Worm (Caenorhabditis elegans) whole organism, L1 larva: ENCODE measurements around the gene T28A11.3.

ENCODE experiments used
- aha-1 ChIP-seq: fragments of 150-350 bp; optimal IDR thresholded peaks from 2 replicates; lab custom pipeline; 2014; ENCODE audit warnings: missing biosample characterization, missing genetic modification characterization
- aly-2 ChIP-seq: fragments of 150-350 bp; optimal IDR thresholded peaks from 2 replicates; lab custom pipeline; 2014; ENCODE audit warnings: missing biosample characterization, missing genetic modification characterization
- ceh-63 ChIP-seq: fragments of 200-800 bp; sonication (Bioruptor generic); optimal IDR thresholded peaks from 2 replicates; lab custom pipeline; 2018; ENCODE audit warnings: mild to moderate bottlenecking, missing genetic modification characterization, missing compliant biosample characterization
- ceh-8 ChIP-seq: fragments of 200-800 bp; sonication (Bioruptor generic); optimal IDR thresholded peaks from 2 replicates; lab custom pipeline; 2018; ENCODE audit warnings: mild to moderate bottlenecking, missing genetic modification characterization, moderate library complexity, missing compliant biosample characterization
- egl-27 ChIP-seq, 2 experiments: fragments of 150-350 bp in 1 of 2; sonication (generic microtip); optimal IDR thresholded peaks; 3 replicates each; lab custom pipeline; 2017 to 2018; ENCODE audit warnings: missing biosample characterization in 2 of 2, missing genetic modification characterization in 2 of 2, missing genetic modification reagents in 2 of 2
- fkh-4 ChIP-seq: sonication (generic microtip); optimal IDR thresholded peaks from 2 replicates; lab custom pipeline; 2016; ENCODE audit warnings: missing compliant biosample characterization, missing genetic modification characterization, borderline replicate concordance
- fos-1 ChIP-seq: fragments of 150-350 bp; optimal IDR thresholded peaks from 2 replicates; lab custom pipeline; 2014; ENCODE audit warnings: missing biosample characterization, missing genetic modification characterization
- hlh-4 ChIP-seq: sonication (generic microtip); optimal IDR thresholded peaks from 2 replicates; lab custom pipeline; 2016; ENCODE audit warnings: mild to moderate bottlenecking, missing genetic modification characterization, missing compliant biosample characterization
- irx-1 ChIP-seq: sonication (generic microtip); optimal IDR thresholded peaks from 2 replicates; lab custom pipeline; 2016; ENCODE audit warnings: missing genetic modification characterization, missing compliant biosample characterization
- lin-15B ChIP-seq: fragments of 150-350 bp; sonication (generic microtip); optimal IDR thresholded peaks from 3 replicates; lab custom pipeline; 2014; ENCODE audit warnings: missing biosample characterization, missing genetic modification characterization
- lin-39 ChIP-seq: fragments of 150-350 bp; optimal IDR thresholded peaks from 2 replicates; lab custom pipeline; 2014; ENCODE audit warnings: missing biosample characterization, missing genetic modification reagents, missing genetic modification characterization
- lsy-2 ChIP-seq, 2 experiments: fragments of 150-350 bp; optimal IDR thresholded peaks; 2 replicates each; lab custom pipeline; 2014; ENCODE audit warnings: missing biosample characterization in 2 of 2, missing genetic modification characterization in 2 of 2
- mab-9 ChIP-seq: fragments of 200-800 bp; sonication (Bioruptor generic); IDR thresholded peaks from 2 replicates; pipeline ENCODE4 v1.3.6; 2022; ENCODE audit warnings: missing genetic modification reagents, missing genetic modification characterization, missing compliant biosample characterization
- mef-2 ChIP-seq: fragments of 150-350 bp; optimal IDR thresholded peaks from 2 replicates; lab custom pipeline; 2014; ENCODE audit warnings: missing biosample characterization, missing genetic modification characterization
- mep-1 ChIP-seq: fragments of 150-350 bp; optimal IDR thresholded peaks from 2 replicates; lab custom pipeline; 2014; ENCODE audit warnings: missing biosample characterization, missing genetic modification characterization
- nhr-19 ChIP-seq: fragments of 200-800 bp; sonication (Bioruptor generic); conservative IDR thresholded peaks from 2 replicates; pipeline ENCODE4 v1.3.6; 2022; ENCODE audit warnings: missing genetic modification characterization, missing compliant biosample characterization
- nhr-237 ChIP-seq: fragments of 150-350 bp; optimal IDR thresholded peaks from 2 replicates; lab custom pipeline; 2014; ENCODE audit warnings: missing biosample characterization, missing genetic modification characterization
- nhr-71 ChIP-seq: sonication (generic microtip); optimal IDR thresholded peaks from 2 replicates; lab custom pipeline; 2016; ENCODE audit warnings: mild to moderate bottlenecking, missing genetic modification characterization, moderate library complexity, missing compliant biosample characterization
- nhr-76 ChIP-seq: sonication (generic microtip); optimal IDR thresholded peaks from 2 replicates; lab custom pipeline; 2017; ENCODE audit warnings: missing biosample characterization, missing genetic modification characterization
- nhr-77 ChIP-seq: fragments of 150-350 bp; optimal IDR thresholded peaks from 2 replicates; lab custom pipeline; 2014; ENCODE audit warnings: missing biosample characterization, missing genetic modification characterization
- nhr-85 ChIP-seq: sonication (generic microtip); peaks from one replicate; lab custom pipeline; 2016; ENCODE audit warnings: missing genetic modification characterization, inconsistent platforms, missing compliant biosample characterization
- pag-3 ChIP-seq: sonication (generic microtip); optimal IDR thresholded peaks from 2 replicates; lab custom pipeline; 2017; ENCODE audit warnings: missing genetic modification characterization, mild to moderate bottlenecking, missing compliant biosample characterization, antibody characterized with exemption, borderline replicate concordance; ENCODE audit not compliant: insufficient read depth
- pax-3 ChIP-seq: fragments of 200-800 bp; sonication (Bioruptor generic); optimal IDR thresholded peaks from 2 replicates; lab custom pipeline; 2018; ENCODE audit warnings: mild to moderate bottlenecking, missing genetic modification characterization, moderate library complexity, missing compliant biosample characterization
- pqm-1 ChIP-seq: sonication (generic microtip); optimal IDR thresholded peaks from 3 replicates; lab custom pipeline; 2017; ENCODE audit warnings: missing biosample characterization, missing genetic modification characterization
- rnt-1 ChIP-seq: sonication (generic microtip); optimal IDR thresholded peaks from 2 replicates; lab custom pipeline; 2016; ENCODE audit warnings: mild to moderate bottlenecking, missing genetic modification characterization, moderate library complexity, missing compliant biosample characterization
- snpc-4 ChIP-seq: fragments of 150-350 bp; optimal IDR thresholded peaks from 2 replicates; lab custom pipeline; 2014; ENCODE audit warnings: missing biosample characterization, missing genetic modification characterization
- snu-23 ChIP-seq: sonication (generic microtip); optimal IDR thresholded peaks from 2 replicates; lab custom pipeline; 2016; ENCODE audit warnings: missing genetic modification characterization, missing compliant biosample characterization
- sptf-1 ChIP-seq: fragments of 150-350 bp; optimal IDR thresholded peaks from 2 replicates; lab custom pipeline; 2014; ENCODE audit warnings: missing biosample characterization, missing genetic modification characterization
- sup-37 ChIP-seq: fragments of 200-800 bp; sonication (Bioruptor generic); optimal IDR thresholded peaks from 2 replicates; lab custom pipeline; 2018; ENCODE audit warnings: mild to moderate bottlenecking, missing genetic modification characterization, missing compliant biosample characterization
- tbx-2 ChIP-seq: sonication (generic microtip); optimal IDR thresholded peaks from 2 replicates; lab custom pipeline; 2016; ENCODE audit warnings: missing genetic modification characterization, missing compliant biosample characterization
- tlp-1 ChIP-seq: fragments of 150-350 bp; optimal IDR thresholded peaks from 2 replicates; lab custom pipeline; 2014; ENCODE audit warnings: missing biosample characterization, missing genetic modification characterization
- unc-62 ChIP-seq: fragments of 150-350 bp; optimal IDR thresholded peaks from 2 replicates; lab custom pipeline; 2014; ENCODE audit warnings: missing biosample characterization, missing genetic modification reagents, missing genetic modification characterization
- unc-98 ChIP-seq: fragments of 200-800 bp; sonication (Bioruptor generic); IDR thresholded peaks from 2 replicates; pipeline ENCODE4 v1.3.6; 2022; ENCODE audit warnings: missing genetic modification characterization, missing compliant biosample characterization
- vab-15 ChIP-seq: sonication (generic microtip); optimal IDR thresholded peaks from 2 replicates; lab custom pipeline; 2017; ENCODE audit warnings: missing genotype, mild to moderate bottlenecking, missing genetic modification characterization, missing compliant biosample characterization
- xbp-1 ChIP-seq: sonication (generic microtip); optimal IDR thresholded peaks from 2 replicates; lab custom pipeline; 2016; ENCODE audit warnings: missing genetic modification characterization, missing compliant biosample characterization
- zip-4 ChIP-seq: fragments of 200-800 bp; sonication (Bioruptor generic); optimal IDR thresholded peaks from 2 replicates; lab custom pipeline; 2018; ENCODE audit warnings: mild to moderate bottlenecking, missing genetic modification characterization, moderate library complexity, missing compliant biosample characterization
- ztf-4 ChIP-seq: fragments of 150-350 bp; optimal IDR thresholded peaks from 2 replicates; lab custom pipeline; 2014; ENCODE audit warnings: missing biosample characterization, missing genetic modification characterization

Gene T28A11.3

DNA sequence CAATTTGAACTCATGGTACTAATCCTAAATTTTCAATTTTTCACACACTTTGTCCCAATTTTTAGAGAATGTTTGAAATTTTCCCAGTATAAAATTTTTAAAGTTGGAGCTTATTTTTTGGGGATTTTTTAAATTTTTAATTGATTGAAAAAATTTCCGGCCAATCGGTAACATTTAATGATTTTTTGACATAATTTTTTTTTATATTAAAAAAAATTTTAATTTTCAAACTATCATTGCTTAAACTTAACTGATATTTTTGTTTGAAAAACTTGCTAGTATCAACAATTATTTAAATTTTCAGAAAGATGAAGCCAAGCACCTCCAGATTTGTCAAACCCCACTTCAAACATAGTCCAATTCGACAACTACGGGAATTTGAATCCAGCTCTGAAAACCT lies 17.9 kb upstream of the T28A11.3 start, which contains the start of gene T28A11.22:
T28A11.22 (plus strand) TSS at position 301 of the 400 bp plus-strand sequence.
- TF ChIP-seq pax-3 (no peak), fkh-4 (no peak), tbx-2 (no peak), sup-37 (GFP tag; lab: Kevin White, UChicago) (no peak), nhr-85 (tag; lab: Kevin White, UChicago) (no peak)

DNA sequence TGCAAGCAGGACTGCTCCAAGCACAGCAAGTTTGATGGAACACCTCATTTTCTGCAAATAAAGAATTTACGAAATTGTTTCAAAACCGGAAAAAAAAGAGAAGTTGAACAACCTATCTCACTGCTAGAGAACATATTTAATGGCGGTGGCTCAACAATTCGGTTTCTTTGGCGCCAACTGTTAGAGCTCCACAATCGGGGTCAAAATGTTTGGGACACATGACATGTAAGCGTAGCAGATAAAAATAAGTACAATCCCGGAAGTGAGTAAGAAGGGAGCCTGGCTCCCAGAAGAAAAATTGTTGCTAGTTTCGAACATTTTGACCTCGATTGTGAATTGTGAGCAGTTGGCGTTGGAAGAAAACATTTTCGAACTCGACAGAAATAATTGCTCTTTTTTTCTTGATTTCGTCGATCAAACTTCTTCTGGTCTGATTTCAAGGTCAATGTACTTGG lies 15.9 kb upstream of the T28A11.3 start, which contains the start of gene T28A11.16:
T28A11.16 (minus strand) TSS at position 51 of the 455 bp plus-strand sequence.
- TF ChIP-seq mef-2 (tag; lab: Kevin White, UChicago) (peak; percentile 37), vab-15 (tag; lab: Kevin White, UChicago) (no peak), rnt-1 (tag; lab: Kevin White, UChicago) (peak; percentile 72), lin-15B (tag; lab: Kevin White, UChicago) (no peak), nhr-19 (GFP tag; lab: Robert Waterston, UW) (0 out of 2 replicates have a peak, but pooled peaks have one; percentile 19), unc-98 (GFP tag; lab: Robert Waterston, UW) (no peak), snu-23 (GFP tag; lab: Kevin White, UChicago) (no peak), lin-39 (tag; lab: Kevin White, UChicago) (peak; percentile 17), ceh-8 (GFP tag; lab: Kevin White, UChicago) (no peak), nhr-77 (tag; lab: Kevin White, UChicago) (no peak), nhr-85 (tag; lab: Kevin White, UChicago) (no peak)
- TF ChIP-seq, all 84 proteins: peak for 4

ce11 chrV:3260075-3260474 lies 15.1 kb upstream of the T28A11.3 start, which contains the start of gene srbc-5:
Gene srbc-5 (plus strand): TSS chrV:3260375.
- no peak for TF ChIP-seq pag-3 (tag; lab: Kevin White, UChicago)
- TF ChIP-seq mep-1 (tag; lab: Kevin White, UChicago), result no peak
- no peak for TF ChIP-seq zip-4 (GFP tag; lab: Kevin White, UChicago)
- TF ChIP-seq fos-1 (tag; lab: Kevin White, UChicago), result no peak
- TF ChIP-seq nhr-237 (tag; lab: Kevin White, UChicago), result no peak
- no peak for TF ChIP-seq sptf-1 (tag; lab: Kevin White, UChicago)
- TF ChIP-seq ceh-63 (GFP tag; lab: Kevin White, UChicago), result no peak
- TF ChIP-seq pqm-1 (tag; lab: Kevin White, UChicago), result no peak
- TF ChIP-seq nhr-76 (tag; lab: Kevin White, UChicago), result no peak
- TF ChIP-seq vab-15 (tag; lab: Kevin White, UChicago), result no peak
- TF ChIP-seq snpc-4 (tag; lab: Kevin White, UChicago), result no peak
- no peak for TF ChIP-seq aly-2 (tag; lab: Kevin White, UChicago)
- no peak for TF ChIP-seq unc-62 (GFP tag; lab: Kevin White, UChicago)

DNA sequence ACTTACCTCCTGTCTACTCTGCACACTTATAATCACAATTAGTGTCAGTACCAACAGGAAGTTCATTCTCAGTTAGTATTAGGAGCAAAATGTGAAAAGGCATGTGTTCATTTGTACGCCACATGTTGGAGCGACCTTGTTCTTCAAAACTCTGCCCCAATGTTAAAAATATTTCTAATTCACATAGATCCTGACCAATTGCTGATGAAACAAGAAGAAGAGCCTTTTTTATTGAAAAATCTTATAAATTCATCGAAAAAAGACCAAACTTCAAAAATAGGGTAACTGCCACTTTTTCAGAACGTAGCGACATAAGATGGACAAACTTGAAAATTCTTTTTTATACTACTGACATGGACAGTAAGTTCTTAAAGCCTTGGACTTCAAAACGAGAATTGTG lies 8.9 kb upstream of the T28A11.3 start, which contains the start of gene T28A11.17:
T28A11.17 (minus strand) TSS at position 101 of the 400 bp plus-strand sequence.
- TF ChIP-seq xbp-1 (no peak), egl-27 (tag; optimal IDR thresholded peaks at IDR 0.05; lab: Kevin White, UChicago) (no peak), lsy-2 (tag; optimal IDR thresholded peaks at IDR 0.05; lab: Kevin White, UChicago) (no peak), mab-9 (no peak), nhr-71 (no peak), irx-1 (tag; lab: Kevin White, UChicago) (no peak), fos-1 (tag; lab: Kevin White, UChicago) (no peak), aha-1 (tag; lab: Kevin White, UChicago) (no peak), hlh-4 (tag; lab: Kevin White, UChicago) (no peak), mep-1 (tag; lab: Kevin White, UChicago) (no peak), sup-37 (GFP tag; lab: Kevin White, UChicago) (no peak), tlp-1 (tag; lab: Kevin White, UChicago) (no peak), ztf-4 (tag; lab: Kevin White, UChicago) (no peak)
